Worm (Caenorhabditis elegans): ENCODE data around the gene ceh-79.

ce11 chrV:13309806-13310205, 8.2 kb downstream of the ceh-79 start:
- TF ChIP-seq fkh-8 (tag; optimal IDR thresholded peaks at IDR 0.05) (no peak), ama-1 (optimal IDR thresholded peaks at IDR 0.05) (no peak), nhr-28 (tag; optimal IDR thresholded peaks at IDR 0.05) (no peak), elt-3 (tag; optimal IDR thresholded peaks at IDR 0.05) (no peak), lir-3 (tag; optimal IDR thresholded peaks at IDR 0.05; ENCODE audit: poor library complexity) (no peak), unc-86 (tag; optimal IDR thresholded peaks at IDR 0.05) (no peak), unc-62 (GFP tag; optimal IDR thresholded peaks at IDR 0.05) (no peak), ztf-4 (tag; optimal IDR thresholded peaks at IDR 0.05) (no peak), nhr-76 (tag; optimal IDR thresholded peaks at IDR 0.05) (no peak), dpl-1 (GFP tag; optimal IDR thresholded peaks at IDR 0.05) (no peak), lsy-2 (tag; optimal IDR thresholded peaks at IDR 0.05) (no peak), aly-2 (tag; optimal IDR thresholded peaks at IDR 0.05) (no peak), nhr-11 (tag; optimal IDR thresholded peaks at IDR 0.05) (no peak), zag-1 (tag; optimal IDR thresholded peaks at IDR 0.05) (no peak)

Data from whole organism, L1 larva.